Worm (Caenorhabditis elegans) whole organism, L4 larva: ENCODE measurements around the gene max-2.

Experiments used
- ama-1 ChIP-seq: fragments of 150-350 bp; optimal IDR thresholded peaks from 2 replicates; lab custom pipeline; 2014; ENCODE audit warnings: inconsistent platforms, mixed read lengths
- attf-4 ChIP-seq: sonication (generic microtip); optimal IDR thresholded peaks from 3 replicates; lab custom pipeline; 2017; ENCODE audit warnings: missing biosample characterization, missing genetic modification characterization
- ceh-82 ChIP-seq: sonication (generic microtip); optimal IDR thresholded peaks from 2 replicates; lab custom pipeline; 2017; ENCODE audit warnings: missing biosample characterization, missing genetic modification characterization
- dmd-9 ChIP-seq: fragments of 200-800 bp; sonication (Bioruptor generic); IDR thresholded peaks from 2 replicates; pipeline ENCODE4 v1.3.6; 2022; ENCODE audit warnings: missing genetic modification reagents, missing genetic modification characterization, missing compliant biosample characterization
- dpl-1 ChIP-seq: fragments of 150-350 bp; optimal IDR thresholded peaks from 2 replicates; lab custom pipeline; 2014; ENCODE audit warnings: missing biosample characterization, missing genetic modification reagents, missing genetic modification characterization
- duxl-1 ChIP-seq: sonication (generic microtip); optimal IDR thresholded peaks from 2 replicates; lab custom pipeline; 2016; ENCODE audit warnings: mild to moderate bottlenecking, missing genetic modification characterization, moderate library complexity, missing compliant biosample characterization; ENCODE audit not compliant: poor library complexity
- fkh-10 ChIP-seq: fragments of 150-350 bp; optimal IDR thresholded peaks from 2 replicates; lab custom pipeline; 2014; ENCODE audit warnings: missing biosample characterization, missing genetic modification reagents, missing genetic modification characterization
- fos-1 ChIP-seq: fragments of 150-350 bp; optimal IDR thresholded peaks from 2 replicates; lab custom pipeline; 2014; ENCODE audit warnings: missing biosample characterization, missing genetic modification characterization
- mes-2 ChIP-seq: sonication (generic microtip); optimal IDR thresholded peaks from 2 replicates; lab custom pipeline; 2016; ENCODE audit warnings: missing genotype, mild to moderate bottlenecking, missing genetic modification characterization, missing compliant biosample characterization; ENCODE audit not compliant: poor library complexity, severe bottlenecking
- pha-4 ChIP-seq, 2 experiments: fragments of 150-350 bp in 1 of 2; fragments of 200-800 bp in 1 of 2; sonication (Bioruptor generic) in 1 of 2; IDR thresholded peaks in 1 of 2; optimal IDR thresholded peaks in 1 of 2; 2 replicates each; pipeline versions ENCODE4 v1.3.6 to Lab custom; 2014 to 2022; ENCODE audit warnings: missing genetic modification characterization in 2 of 2, missing genetic modification reagents in 2 of 2, missing biosample characterization in 1 of 2, missing compliant biosample characterization in 1 of 2
- pqm-1 ChIP-seq: sonication (generic microtip); optimal IDR thresholded peaks from 2 replicates; lab custom pipeline; 2017; ENCODE audit warnings: missing biosample characterization, missing genetic modification characterization

- TF ChIP-seq pha-4 (GFP tag; IDR thresholded peaks at IDR 0.05; lab: Robert Waterston, UW): no peak
- TF ChIP-seq pha-4 (tag; optimal IDR thresholded peaks at IDR 0.05; lab: Kevin White, UChicago): no peak
- no peak for TF ChIP-seq attf-4 (tag; lab: Kevin White, UChicago)
- TF ChIP-seq ama-1: no peak
- TF ChIP-seq pqm-1 (tag; lab: Kevin White, UChicago): no peak
- TF ChIP-seq fkh-10: no peak
- TF ChIP-seq dpl-1 (GFP tag; lab: Kevin White, UChicago): no peak
- TF ChIP-seq mes-2: no peak
- no peak for TF ChIP-seq ceh-82 (tag; lab: Kevin White, UChicago)
- TF ChIP-seq dmd-9 (GFP tag; lab: Robert Waterston, UW): no peak
- no peak for TF ChIP-seq duxl-1 (tag; lab: Kevin White, UChicago)
- no peak for TF ChIP-seq fos-1 (tag; lab: Kevin White, UChicago)
Measured at ce11 chrII:13073742-13074141, 48.1 kb upstream of the max-2 start.
